Worm (Caenorhabditis elegans) whole organism, L4/young adult: ENCODE measurements around the gene fbxa-44.

Source experiments
- W03F9.2 ChIP-seq: fragments of 150-350 bp; optimal IDR thresholded peaks from 2 replicates; lab custom pipeline; 2014; ENCODE audit warnings: missing biosample characterization, missing genetic modification characterization
- him-1 ChIP-seq: sonication (generic microtip); optimal IDR thresholded peaks from 2 replicates; lab custom pipeline; 2016; ENCODE audit warnings: missing genotype, missing genetic modification reagents, missing genetic modification characterization, missing compliant biosample characterization

DNA sequence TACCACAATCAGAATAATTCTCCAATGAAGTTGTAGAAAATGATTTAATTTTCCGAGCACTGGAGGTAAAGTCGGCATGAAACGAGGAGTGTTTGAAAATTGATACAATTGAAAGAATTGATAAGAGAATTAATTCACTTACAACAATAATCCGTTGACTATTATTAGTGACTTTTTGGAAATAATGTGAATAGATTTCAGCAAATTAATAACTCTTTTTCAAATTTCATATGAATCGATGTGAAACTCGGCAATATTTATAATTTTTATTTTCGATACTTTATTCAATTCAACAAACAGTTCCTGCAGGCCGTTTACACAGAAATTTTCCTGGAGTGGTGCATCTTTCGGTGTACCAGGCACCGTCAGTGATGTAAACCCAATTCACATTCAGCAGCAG, 37.1 kb upstream of the fbxa-44 start, which contains the start of gene clec-37:
- TF ChIP-seq him-1 (tag; lab: Kevin White, UChicago) (no peak), W03F9.2 (no peak)
